Worm (Caenorhabditis elegans) whole organism, dauer: Measurements from ENCODE around the gene clec-78.

Source experiments
- unc-62 ChIP-seq: sonication (generic microtip); optimal IDR thresholded peaks from 2 replicates; lab custom pipeline; 2017; ENCODE audit warnings: missing biosample characterization, missing genetic modification reagents, missing genetic modification characterization

The clec-78 gene

ce11 chrIV:4024159-4025004 lies 35.5 kb downstream of the clec-78 start:
- no peak for TF ChIP-seq unc-62

- no peak for TF ChIP-seq unc-62
Measured at ce11 chrIV:4025923-4026322, 37.0 kb downstream of the clec-78 start.

ce11 chrIV:4027106-4027888 lies 38.4 kb downstream of the clec-78 start:
- TF ChIP-seq unc-62: no peak

ce11 chrIV:4028177-4028576 lies 39.3 kb downstream of the clec-78 start:
- TF ChIP-seq unc-62: no peak

- no peak for TF ChIP-seq unc-62
Measured at ce11 chrIV:4029288-4029687, 40.4 kb downstream of the clec-78 start.

ce11 chrIV:4030917-4031599 lies 42.2 kb downstream of the clec-78 start:
- TF ChIP-seq unc-62: no peak

- TF ChIP-seq unc-62: no peak
Measured at ce11 chrIV:4032350-4032749, 43.4 kb downstream of the clec-78 start.

ce11 chrIV:4033490-4033889 lies 44.6 kb downstream of the clec-78 start:
- TF ChIP-seq unc-62: no peak

- no peak for TF ChIP-seq unc-62
Measured at ce11 chrIV:4034883-4035282, 46.0 kb downstream of the clec-78 start, which contains the start of gene hlh-30. Gene hlh-30 (minus strand): TSS chrIV:4034951.

ce11 chrIV:4039984-4040383 lies 51.1 kb downstream of the clec-78 start, which contains the start of gene F35F11.2:
Gene F35F11.2 (plus strand): TSS chrIV:4040284.
- TF ChIP-seq unc-62: no peak

ce11 chrIV:4041006-4041405 lies 52.1 kb downstream of the clec-78 start:
- no peak for TF ChIP-seq unc-62

- TF ChIP-seq unc-62: no peak
Measured at ce11 chrIV:4042274-4042673, 53.4 kb downstream of the clec-78 start, which contains the start of gene cdc-73. Gene cdc-73 (plus strand): TSS chrIV:4042575.

ce11 chrIV:4047628-4048027 lies 58.7 kb downstream of the clec-78 start:
- no peak for TF ChIP-seq unc-62

ce11 chrIV:4049398-4049998 lies 60.6 kb downstream of the clec-78 start, which contains the start of gene pcn-1:
Gene pcn-1 (minus strand): TSS chrIV:4049448.
- TF ChIP-seq unc-62: no peak

- TF ChIP-seq unc-62: no peak
Measured at ce11 chrIV:4051539-4051938, 62.6 kb downstream of the clec-78 start, which contains the start of gene wrt-5. Gene wrt-5 (minus strand): TSS chrIV:4051639.

ce11 chrIV:4052274-4052673 lies 63.4 kb downstream of the clec-78 start:
- no peak for TF ChIP-seq unc-62
